Worm (Caenorhabditis elegans) whole organism, young adult: ENCODE data around the gene sra-34.

Source experiments
- F33H1.4 ChIP-seq: fragments of 200-800 bp; sonication (Bioruptor generic); IDR thresholded peaks from 2 replicates; pipeline ENCODE4 v1.3.6; 2022; ENCODE audit warnings: missing genetic modification reagents, missing genetic modification characterization, missing compliant biosample characterization
- Y56A3A.18 ChIP-seq: fragments of 200-800 bp; sonication (Bioruptor generic); IDR thresholded peaks from 2 replicates; pipeline ENCODE4 v1.3.6; 2022; ENCODE audit warnings: missing genetic modification reagents, missing genetic modification characterization, missing compliant biosample characterization
- Y67H2A.10 ChIP-seq: fragments of 200-800 bp; sonication (Bioruptor generic); conservative IDR thresholded peaks from 2 replicates; pipeline ENCODE4 v1.3.6; 2022; ENCODE audit warnings: missing genetic modification reagents, missing genetic modification characterization, missing compliant biosample characterization
- atf-7 ChIP-seq: sonication (generic microtip); optimal IDR thresholded peaks from 2 replicates; lab custom pipeline; 2017; ENCODE audit warnings: mild to moderate bottlenecking, missing genetic modification characterization, missing compliant biosample characterization
- fkh-3 ChIP-seq: sonication (generic microtip); optimal IDR thresholded peaks from 2 replicates; lab custom pipeline; 2016; ENCODE audit warnings: mild to moderate bottlenecking, missing genetic modification characterization, missing compliant biosample characterization
- nfya-1 ChIP-seq: sonication (generic microtip); optimal IDR thresholded peaks from 2 replicates; lab custom pipeline; 2017; ENCODE audit warnings: antibody characterized with exemption, missing compliant biosample characterization, missing genetic modification characterization, borderline replicate concordance; ENCODE audit not compliant: insufficient read depth
- nhr-27 ChIP-seq: fragments of 200-800 bp; sonication (Bioruptor generic); optimal IDR thresholded peaks from 2 replicates; lab custom pipeline; 2018; ENCODE audit warnings: mild to moderate bottlenecking, missing genetic modification characterization, moderate library complexity, missing compliant biosample characterization
- pha-4 ChIP-seq: fragments of 150-350 bp; sonication (generic microtip); optimal IDR thresholded peaks from 2 replicates; lab custom pipeline; 2014; ENCODE audit warnings: missing biosample characterization, missing genetic modification reagents, missing genetic modification characterization
- snpc-4 ChIP-seq, 5 experiments: fragments of 150-350 bp in 1 of 5; sonication (generic microtip) in 4 of 5; optimal IDR thresholded peaks; 2 replicates each; lab custom pipeline; 2014 to 2018; ENCODE audit warnings: missing genetic modification characterization in 5 of 5, missing biosample characterization in 3 of 5, antibody characterized with exemption in 2 of 5, mild to moderate bottlenecking in 2 of 5, missing compliant biosample characterization in 2 of 5, missing genotype in 2 of 5, moderate library complexity in 2 of 5, missing genetic modification reagents in 1 of 5

ce11 chrII:4531880-4532279 is 11.6 kb downstream of the sra-34 start, which contains the start of gene sra-32:
- TF ChIP-seq snpc-4 (GFP tag; optimal IDR thresholded peaks at IDR 0.05; lab: Kevin White, UChicago) (no peak), snpc-4 (tag; optimal IDR thresholded peaks at IDR 0.05; lab: Kevin White, UChicago) (no peak), fkh-3 (no peak), nfya-1 (tag; lab: Kevin White, UChicago) (no peak), Y67H2A.10 (GFP tag; lab: Robert Waterston, UW) (no peak), F33H1.4 (GFP tag; lab: Robert Waterston, UW) (no peak), Y56A3A.18 (GFP tag; lab: Robert Waterston, UW) (no peak), nhr-27 (tag; lab: Kevin White, UChicago) (no peak), pha-4 (tag; lab: Kevin White, UChicago) (no peak), atf-7 (tag; lab: Kevin White, UChicago) (no peak)
